Worm (Caenorhabditis elegans) whole organism, midembryonic: ENCODE data around the gene plc-4.

Experiments used
- T22C8.4 ChIP-seq: fragments of 200-800 bp; sonication (Bioruptor generic); IDR thresholded peaks from 2 replicates; pipeline ENCODE4 v1.3.6; 2022; ENCODE audit warnings: missing genetic modification characterization, missing compliant biosample characterization
- cog-1 ChIP-seq: sonication (generic microtip); optimal IDR thresholded peaks from 2 replicates; lab custom pipeline; 2016; ENCODE audit warnings: missing genetic modification characterization, missing compliant biosample characterization
- klf-2 ChIP-seq: fragments of 200-800 bp; sonication (Bioruptor generic); conservative IDR thresholded peaks from 2 replicates; pipeline ENCODE4 v1.3.6; 2022; ENCODE audit warnings: missing genetic modification reagents, missing genetic modification characterization, missing compliant biosample characterization
- ref-1 ChIP-seq: fragments of 200-800 bp; sonication (Bioruptor generic); conservative IDR thresholded peaks from 2 replicates; pipeline ENCODE4 v1.3.6; 2022; ENCODE audit warnings: missing genetic modification reagents, missing genetic modification characterization, missing compliant biosample characterization
- tab-1 ChIP-seq: fragments of 200-800 bp; sonication (Bioruptor generic); IDR thresholded peaks from 2 replicates; pipeline ENCODE4 v1.3.6; 2022; ENCODE audit warnings: missing genetic modification characterization, missing compliant biosample characterization
- ztf-23 ChIP-seq: fragments of 200-800 bp; sonication (Bioruptor generic); IDR thresholded peaks from 2 replicates; pipeline ENCODE4 v1.3.6; 2022; ENCODE audit warnings: missing genetic modification reagents, missing genetic modification characterization, missing compliant biosample characterization

DNA sequence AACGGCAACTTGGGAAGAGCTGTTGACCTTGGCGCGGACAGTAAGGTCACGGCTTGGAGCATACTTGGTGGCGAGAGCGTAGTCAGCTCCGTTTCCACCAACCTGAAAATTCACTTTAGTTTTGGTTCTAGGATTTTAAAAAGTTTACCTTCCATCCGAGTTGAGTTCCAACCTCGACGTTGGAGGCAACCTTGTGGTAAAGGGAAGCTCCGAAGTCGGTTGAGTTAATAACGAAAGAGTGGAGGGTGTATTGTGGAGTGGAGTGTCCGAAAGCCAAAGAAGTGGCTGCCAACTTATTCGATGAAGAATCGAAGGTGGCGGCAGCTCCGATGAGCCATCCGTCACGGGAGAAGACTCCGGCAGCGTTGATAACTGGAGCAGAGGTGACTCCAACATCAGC, 5.8 kb downstream of the plc-4 start:
- TF ChIP-seq tab-1 (GFP tag; lab: Robert Waterston, UW), result no peak
- TF ChIP-seq klf-2, result no peak
- no peak for TF ChIP-seq ztf-23
- no peak for TF ChIP-seq cog-1 (tag; lab: Kevin White, UChicago)
- TF ChIP-seq T22C8.4 (GFP tag; lab: Robert Waterston, UW), result no peak
- TF ChIP-seq ref-1 (GFP tag; lab: Robert Waterston, UW), result no peak
